Fruit fly (Drosophila melanogaster) whole organism: ENCODE data around the gene CG9132.

Experiments
- CG8478 ChIP-seq: fragments of >200 bp; optimal IDR thresholded peaks from 2 replicates; lab custom pipeline; 2018; ENCODE audit warnings: inconsistent platforms
- Dll ChIP-seq: fragments of >200 bp; optimal IDR thresholded peaks from 2 replicates; lab custom pipeline; 2017
- EcR ChIP-seq, 2 experiments: fragments of >200 bp; optimal IDR thresholded peaks; 2 replicates each; lab custom pipeline; 2017; ENCODE audit warnings: missing biosample characterization in 2 of 2, missing genetic modification characterization in 2 of 2, missing genetic modification reagents in 2 of 2
- pan ChIP-seq: fragments of >200 bp; optimal IDR thresholded peaks from 2 replicates; lab custom pipeline; 2017
- psq ChIP-seq: fragments of >200 bp; optimal IDR thresholded peaks from 2 replicates; lab custom pipeline; 2017
- usp ChIP-seq: fragments of >200 bp; optimal IDR thresholded peaks from 2 replicates; lab custom pipeline; 2017; ENCODE audit warnings: missing biosample characterization, missing genetic modification characterization, mixed read lengths

The CG9132 gene

dm6 chrX:16765809-16766208, 34.7 kb downstream of the CG9132 start:
- TF ChIP-seq psq (no peak), pan (lab: Kevin White, UChicago) (no peak), usp (GFP tag; lab: Kevin White, UChicago) (no peak), EcR (GFP tag; optimal IDR thresholded peaks at IDR 0.05; lab: Kevin White, UChicago) (no peak), CG8478 (lab: Kevin White, UChicago) (no peak), Dll (lab: Kevin White, UChicago) (no peak)

DNA sequence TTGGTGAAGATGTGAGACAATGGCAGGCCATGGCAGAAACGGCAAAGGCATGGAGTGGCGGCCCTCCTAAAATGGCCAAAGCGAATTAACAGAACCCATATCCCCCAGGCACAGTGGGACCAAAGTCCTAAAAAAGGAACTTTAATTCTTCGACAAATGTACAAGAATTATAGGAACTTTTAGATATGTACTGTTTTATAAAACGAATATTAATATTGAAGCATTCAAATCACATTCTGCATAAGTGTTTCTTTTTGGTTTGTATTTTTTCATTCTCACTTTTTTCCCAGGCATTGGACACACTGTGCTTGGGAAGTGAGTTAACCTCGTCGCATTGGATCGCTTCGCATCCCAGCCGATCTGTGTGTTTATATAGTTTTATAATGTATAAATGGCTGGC, 35.6 kb downstream of the CG9132 start:
- TF ChIP-seq CG8478 (lab: Kevin White, UChicago), result no peak
- TF ChIP-seq pan (lab: Kevin White, UChicago), result no peak
- TF ChIP-seq EcR (GFP tag; optimal IDR thresholded peaks at IDR 0.05; lab: Kevin White, UChicago), result no peak
- no peak for TF ChIP-seq Dll (lab: Kevin White, UChicago)

DNA sequence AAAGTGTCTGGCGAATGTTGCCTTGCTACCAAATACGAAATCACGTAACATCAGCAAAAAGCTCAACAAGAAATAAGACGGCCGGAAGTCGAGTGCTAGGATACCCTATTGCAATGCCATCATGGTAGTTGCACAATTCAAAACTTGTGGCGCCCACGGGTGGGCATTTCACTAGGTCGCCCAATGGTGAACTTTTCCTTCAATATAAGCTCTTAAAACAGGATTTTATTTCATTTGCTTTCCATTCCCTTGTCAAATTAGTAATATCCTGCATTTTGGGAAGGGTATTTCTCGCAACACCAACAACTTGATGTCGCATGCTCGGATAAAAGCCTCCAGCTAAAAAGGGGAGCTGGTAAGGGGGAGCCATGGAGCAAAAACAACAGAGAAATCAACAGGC, 39.0 kb downstream of the CG9132 start:
- no peak for TF ChIP-seq Dll (lab: Kevin White, UChicago)
- TF ChIP-seq EcR (GFP tag; optimal IDR thresholded peaks at IDR 0.05; lab: Kevin White, UChicago), result no peak
- TF ChIP-seq usp (GFP tag; lab: Kevin White, UChicago), result no peak
- TF ChIP-seq psq, result no peak
- TF ChIP-seq CG8478 (lab: Kevin White, UChicago), result no peak
- no peak for TF ChIP-seq pan (lab: Kevin White, UChicago)

dm6 chrX:16760542-16760941, 40.0 kb downstream of the CG9132 start:
- no peak for TF ChIP-seq CG8478 (lab: Kevin White, UChicago)
- no peak for TF ChIP-seq EcR (GFP tag; optimal IDR thresholded peaks at IDR 0.05; lab: Kevin White, UChicago)
- no peak for TF ChIP-seq Dll (lab: Kevin White, UChicago)
- TF ChIP-seq pan (lab: Kevin White, UChicago), result no peak

- TF ChIP-seq usp (GFP tag; lab: Kevin White, UChicago), result no peak
- TF ChIP-seq CG8478 (lab: Kevin White, UChicago), result no peak
- no peak for TF ChIP-seq pan (lab: Kevin White, UChicago)
- TF ChIP-seq psq, result no peak
- TF ChIP-seq EcR (GFP tag; optimal IDR thresholded peaks at IDR 0.05; lab: Kevin White, UChicago), result no peak
- no peak for TF ChIP-seq Dll (lab: Kevin White, UChicago)
Measured at dm6 chrX:16757645-16758044, 42.9 kb downstream of the CG9132 start.

- TF ChIP-seq psq (no peak), usp (GFP tag; lab: Kevin White, UChicago) (no peak), EcR (GFP tag; optimal IDR thresholded peaks at IDR 0.05; lab: Kevin White, UChicago) (no peak), pan (lab: Kevin White, UChicago) (no peak), CG8478 (lab: Kevin White, UChicago) (no peak), Dll (lab: Kevin White, UChicago) (no peak)
Measured at dm6 chrX:16753066-16753465, 47.4 kb downstream of the CG9132 start.

- no peak for TF ChIP-seq psq
- TF ChIP-seq EcR (GFP tag; optimal IDR thresholded peaks at IDR 0.05; lab: Kevin White, UChicago), result no peak
- TF ChIP-seq pan (lab: Kevin White, UChicago), result no peak
- TF ChIP-seq CG8478 (lab: Kevin White, UChicago), result no peak
- no peak for TF ChIP-seq Dll (lab: Kevin White, UChicago)
- no peak for TF ChIP-seq usp (GFP tag; lab: Kevin White, UChicago)
Measured at dm6 chrX:16751579-16752156, 48.8 kb downstream of the CG9132 start, which contains the start of gene goe. goe (minus strand) TSS chrX:16751910.

DNA sequence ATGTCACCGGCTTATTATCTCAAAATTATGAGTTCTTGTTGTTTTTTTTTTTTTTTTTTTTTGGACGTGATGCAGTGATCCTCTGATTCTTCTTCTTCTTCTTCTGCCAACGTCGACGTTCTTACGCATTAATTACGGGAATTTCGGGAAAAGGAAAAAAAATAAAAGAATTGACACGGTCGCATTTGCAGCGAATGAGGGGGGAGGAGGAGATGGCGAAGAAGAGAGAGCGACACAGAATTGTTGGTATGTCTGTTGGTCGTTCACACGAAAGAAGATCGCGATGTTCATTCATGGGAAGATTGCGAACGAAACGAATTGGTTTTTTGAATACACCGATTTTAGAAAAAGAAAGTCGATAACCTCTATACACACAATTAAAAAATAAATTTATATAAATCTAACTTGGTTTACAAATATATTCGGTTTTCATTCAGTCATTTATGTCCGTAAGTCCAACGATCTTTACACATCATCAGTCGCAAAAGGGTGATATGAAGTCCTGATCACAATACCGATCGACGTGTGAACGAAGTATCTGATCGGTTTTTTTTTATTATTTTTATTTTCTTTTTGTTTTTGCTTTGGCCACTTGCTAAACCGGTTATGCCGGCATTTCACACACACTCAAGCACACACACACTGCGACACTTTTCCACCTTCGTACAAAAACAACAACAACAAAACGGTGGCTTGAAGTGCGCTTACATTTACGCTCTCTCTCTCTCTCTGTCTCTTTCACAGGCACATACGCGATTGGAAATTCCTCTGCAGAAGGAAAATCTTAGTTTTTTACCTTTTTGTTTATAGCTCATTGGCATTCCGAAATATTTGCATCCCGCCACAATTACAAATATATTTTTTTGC, 49.6 kb downstream of the CG9132 start:
- TF ChIP-seq psq (no peak), pan (lab: Kevin White, UChicago) (no peak), EcR (GFP tag; optimal IDR thresholded peaks at IDR 0.05; lab: Kevin White, UChicago) (no peak), usp (GFP tag; lab: Kevin White, UChicago) (no peak), CG8478 (lab: Kevin White, UChicago) (no peak), Dll (lab: Kevin White, UChicago) (no peak)

- TF ChIP-seq psq (no peak), EcR (GFP tag; optimal IDR thresholded peaks at IDR 0.05; lab: Kevin White, UChicago) (no peak), pan (lab: Kevin White, UChicago) (no peak), usp (GFP tag; lab: Kevin White, UChicago) (no peak), Dll (lab: Kevin White, UChicago) (no peak), CG8478 (lab: Kevin White, UChicago) (no peak)
Measured at dm6 chrX:16749324-16749723, 51.2 kb downstream of the CG9132 start.

dm6 chrX:16747467-16747866, 53.0 kb downstream of the CG9132 start:
- TF ChIP-seq psq (no peak), CG8478 (lab: Kevin White, UChicago) (no peak), pan (lab: Kevin White, UChicago) (no peak), usp (GFP tag; lab: Kevin White, UChicago) (no peak), Dll (lab: Kevin White, UChicago) (no peak), EcR (GFP tag; optimal IDR thresholded peaks at IDR 0.05; lab: Kevin White, UChicago) (no peak)
